Worm (Caenorhabditis elegans): ENCODE measurements around the gene srb-5.
A peak's percentile ranks its signal among the peaks of the same experiment; 100 is the strongest.

srb-5 gene

DNA sequence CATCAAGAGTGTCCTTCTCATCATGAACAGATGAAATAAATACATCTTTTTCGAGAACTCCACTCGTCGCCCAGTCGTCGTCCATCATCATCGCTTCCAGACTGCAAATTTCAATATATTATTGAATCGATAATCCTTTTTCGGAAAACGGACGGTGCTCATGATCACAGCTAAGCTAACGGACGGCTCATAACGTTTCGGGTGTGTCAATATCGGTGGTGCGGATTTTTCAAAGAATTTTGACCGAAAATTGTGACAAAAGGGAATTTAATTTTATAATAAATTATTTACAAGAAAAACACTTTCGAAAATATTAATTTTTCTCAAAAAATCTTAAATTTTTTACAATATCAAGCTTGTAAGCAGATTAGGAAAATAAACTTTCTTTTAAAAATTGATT, 24.3 kb upstream of the srb-5 start, which contains the start of gene crh-2:
crh-2 (minus strand) TSS at position 101 of the 400 bp plus-strand sequence.
- TF ChIP-seq lim-6 (tag; optimal IDR thresholded peaks at IDR 0.05) (no peak), fkh-6 (tag; optimal IDR thresholded peaks at IDR 0.05) (no peak), nhr-232 (tag; optimal IDR thresholded peaks at IDR 0.05) (no peak), pha-4 (tag; optimal IDR thresholded peaks at IDR 0.05) (no peak), unc-86 (tag; optimal IDR thresholded peaks at IDR 0.05) (no peak), ceh-9 (tag; optimal IDR thresholded peaks at IDR 0.05) (no peak), che-1 (tag; optimal IDR thresholded peaks at IDR 0.05) (no peak), lin-11 (tag; optimal IDR thresholded peaks at IDR 0.05) (no peak), sox-2 (GFP tag; IDR thresholded peaks at IDR 0.05) (no peak), ceh-30 (tag; optimal IDR thresholded peaks at IDR 0.05) (no peak), hlh-6 (tag; optimal IDR thresholded peaks at IDR 0.05) (no peak), hlh-30 (tag; optimal IDR thresholded peaks at IDR 0.05; ENCODE audit: insufficient read depth) (no peak), gmeb-2 (tag; optimal IDR thresholded peaks at IDR 0.05) (no peak), ref-2 (tag; optimal IDR thresholded peaks at IDR 0.05) (no peak), pag-3 (tag; optimal IDR thresholded peaks at IDR 0.05; ENCODE audit: borderline replicate concordance) (no peak), odd-2 (tag; optimal IDR thresholded peaks at IDR 0.05) (no peak), ceh-2 (tag; optimal IDR thresholded peaks at IDR 0.05) (no peak), K02D7.2 (tag; optimal IDR thresholded peaks at IDR 0.05) (no peak)

- no peak for TF ChIP-seq ceh-6 (GFP tag; optimal IDR thresholded peaks at IDR 0.05)
- no peak for TF ChIP-seq Y22D7AL.16 (tag; optimal IDR thresholded peaks at IDR 0.05)
- no peak for TF ChIP-seq ceh-30 (tag; optimal IDR thresholded peaks at IDR 0.05)
- TF ChIP-seq pha-4 (tag; optimal IDR thresholded peaks at IDR 0.05) = no peak
- no peak for TF ChIP-seq mec-3 (tag; optimal IDR thresholded peaks at IDR 0.05; ENCODE audit: borderline replicate concordance)
- TF ChIP-seq unc-86 (tag; optimal IDR thresholded peaks at IDR 0.05) = no peak
- TF ChIP-seq ref-2 (tag; optimal IDR thresholded peaks at IDR 0.05) = no peak
- no peak for TF ChIP-seq unc-55 (GFP tag; optimal IDR thresholded peaks at IDR 0.05)
- TF ChIP-seq ceh-31 (tag; optimal IDR thresholded peaks at IDR 0.05) = no peak
- TF ChIP-seq C08G9.2 (tag; optimal IDR thresholded peaks at IDR 0.05) = no peak
- TF ChIP-seq ztf-16 (tag; optimal IDR thresholded peaks at IDR 0.05) = no peak
- no peak for TF ChIP-seq pat-9 (tag; optimal IDR thresholded peaks at IDR 0.05)
- no peak for TF ChIP-seq hlh-6 (tag; optimal IDR thresholded peaks at IDR 0.05)
- no peak for TF ChIP-seq elt-2 (tag; optimal IDR thresholded peaks at IDR 0.05)
- TF ChIP-seq dve-1 (tag; optimal IDR thresholded peaks at IDR 0.05) = no peak
- TF ChIP-seq pros-1 (tag; optimal IDR thresholded peaks at IDR 0.05) = no peak
- TF ChIP-seq fax-1 (tag; optimal IDR thresholded peaks at IDR 0.05) = no peak
These were observed 23.7 kb upstream of the srb-5 start for ce11 chrII:5186870-5187269.

- no peak for TF ChIP-seq K02D7.2 (tag; optimal IDR thresholded peaks at IDR 0.05)
- TF ChIP-seq elt-2 (tag; optimal IDR thresholded peaks at IDR 0.05) = peak; percentile 88
These were observed 22.9 kb upstream of the srb-5 start for ce11 chrII:5185955-5186539.

- peak; percentile 83 for TF ChIP-seq elt-2 (tag; optimal IDR thresholded peaks at IDR 0.05)
- no peak for TF ChIP-seq ceh-31 (tag; optimal IDR thresholded peaks at IDR 0.05)
- no peak for TF ChIP-seq ceh-22 (tag; optimal IDR thresholded peaks at IDR 0.05)
- TF ChIP-seq ceh-45 (GFP tag; IDR thresholded peaks at IDR 0.05) = no peak
- no peak for TF ChIP-seq pros-1 (tag; optimal IDR thresholded peaks at IDR 0.05)
- TF ChIP-seq nfya-1 (tag; optimal IDR thresholded peaks at IDR 0.05) = no peak
These were observed 21.7 kb upstream of the srb-5 start for ce11 chrII:5184661-5185545.

Data from whole organism, late embryonic.